Worm (Caenorhabditis elegans) whole organism, L1 larva: ENCODE results near the gene dnj-3.
"Not testable (repeated sequence)": the region's sequence is repeated elsewhere in the genome, so short reads cannot be mapped to it uniquely, and the experiment has no call there.

ENCODE experiments used
- C04F5.9 ChIP-seq: sonication (generic microtip); optimal IDR thresholded peaks from 2 replicates; lab custom pipeline; 2016; ENCODE audit warnings: missing genetic modification characterization, missing compliant biosample characterization
- alr-1 ChIP-seq: fragments of 200-800 bp; sonication (Bioruptor generic); optimal IDR thresholded peaks from 2 replicates; lab custom pipeline; 2018; ENCODE audit warnings: borderline replicate concordance, mild to moderate bottlenecking, missing genetic modification characterization, missing compliant biosample characterization
- efl-1 ChIP-seq, 4 experiments: fragments of 150-350 bp; optimal IDR thresholded peaks in 3 of 4; peaks in 1 of 4; 1 replicate in 1 of 4; 2 replicates in 3 of 4; lab custom pipeline; 2014; ENCODE audit warnings: missing biosample characterization in 2 of 4, missing genetic modification characterization in 2 of 4, missing genetic modification reagents in 2 of 4
- fkh-8 ChIP-seq: sonication (generic microtip); optimal IDR thresholded peaks from 2 replicates; lab custom pipeline; 2016; ENCODE audit warnings: mild to moderate bottlenecking, missing genetic modification characterization, missing compliant biosample characterization
- hlh-4 ChIP-seq: sonication (generic microtip); optimal IDR thresholded peaks from 2 replicates; lab custom pipeline; 2016; ENCODE audit warnings: mild to moderate bottlenecking, missing genetic modification characterization, missing compliant biosample characterization
- lin-35 ChIP-seq, 2 experiments: fragments of 150-350 bp; optimal IDR thresholded peaks; 2 replicates each; lab custom pipeline; 2014; ENCODE audit warnings: missing biosample characterization in 2 of 2, missing genetic modification characterization in 2 of 2, missing genetic modification reagents in 2 of 2
- lsy-2 ChIP-seq, 2 experiments: fragments of 150-350 bp; optimal IDR thresholded peaks; 2 replicates each; lab custom pipeline; 2014; ENCODE audit warnings: missing biosample characterization in 2 of 2, missing genetic modification characterization in 2 of 2
- mdl-1 ChIP-seq, 2 experiments: fragments of 150-350 bp; optimal IDR thresholded peaks; 2 replicates each; lab custom pipeline; 2014 to 2017; ENCODE audit warnings: missing biosample characterization in 2 of 2, missing genetic modification characterization in 2 of 2, inconsistent platforms in 1 of 2
- nhr-19 ChIP-seq: fragments of 200-800 bp; sonication (Bioruptor generic); conservative IDR thresholded peaks from 2 replicates; pipeline ENCODE4 v1.3.6; 2022; ENCODE audit warnings: missing genetic modification characterization, missing compliant biosample characterization
- snpc-4 ChIP-seq: fragments of 150-350 bp; optimal IDR thresholded peaks from 2 replicates; lab custom pipeline; 2014; ENCODE audit warnings: missing biosample characterization, missing genetic modification characterization
- sup-37 ChIP-seq: fragments of 200-800 bp; sonication (Bioruptor generic); optimal IDR thresholded peaks from 2 replicates; lab custom pipeline; 2018; ENCODE audit warnings: mild to moderate bottlenecking, missing genetic modification characterization, missing compliant biosample characterization
- tlp-1 ChIP-seq: fragments of 150-350 bp; optimal IDR thresholded peaks from 2 replicates; lab custom pipeline; 2014; ENCODE audit warnings: missing biosample characterization, missing genetic modification characterization
- unc-130 ChIP-seq: fragments of 150-350 bp; optimal IDR thresholded peaks from 2 replicates; lab custom pipeline; 2017; ENCODE audit warnings: missing biosample characterization, missing genetic modification characterization, inconsistent platforms
- vab-15 ChIP-seq: sonication (generic microtip); optimal IDR thresholded peaks from 2 replicates; lab custom pipeline; 2017; ENCODE audit warnings: missing genotype, mild to moderate bottlenecking, missing genetic modification characterization, missing compliant biosample characterization
- ztf-4 ChIP-seq: fragments of 150-350 bp; optimal IDR thresholded peaks from 2 replicates; lab custom pipeline; 2014; ENCODE audit warnings: missing biosample characterization, missing genetic modification characterization

dnj-3 gene

ce11 chrV:15113992-15114391, 45.5 kb downstream of the dnj-3 start, which contains the start of gene T01G5.6:
TSS of gene T01G5.6 (minus strand) at chrV:15114092.
- no peak for TF ChIP-seq nhr-19 (GFP tag; lab: Robert Waterston, UW)
- no peak for TF ChIP-seq vab-15 (tag; lab: Kevin White, UChicago)
- no peak for TF ChIP-seq lsy-2 (tag; optimal IDR thresholded peaks at IDR 0.05; lab: Kevin White, UChicago)
- TF ChIP-seq snpc-4 (tag; lab: Kevin White, UChicago): no peak
- TF ChIP-seq efl-1 (optimal IDR thresholded peaks at IDR 0.05; lab: Kevin White, UChicago): no peak
- no peak for TF ChIP-seq efl-1 (GFP tag; optimal IDR thresholded peaks at IDR 0.05 in 1 of 2; lab: Kevin White, UChicago)
- TF ChIP-seq tlp-1 (tag; lab: Kevin White, UChicago): no peak
- no peak for TF ChIP-seq hlh-4 (tag; lab: Kevin White, UChicago)
- TF ChIP-seq fkh-8 (tag; lab: Kevin White, UChicago): no peak
- TF ChIP-seq C04F5.9 (tag; lab: Kevin White, UChicago): no peak
- no peak for TF ChIP-seq ztf-4 (tag; lab: Kevin White, UChicago)
- no peak for TF ChIP-seq mdl-1 (tag; optimal IDR thresholded peaks at IDR 0.05; lab: Kevin White, UChicago)
- TF ChIP-seq alr-1 (tag; lab: Kevin White, UChicago): no peak
- TF ChIP-seq unc-130 (tag; lab: Kevin White, UChicago): no peak

- TF ChIP-seq lin-35 (GFP tag; optimal IDR thresholded peaks at IDR 0.05; lab: Kevin White, UChicago); sup-37 (GFP tag; lab: Kevin White, UChicago); C04F5.9 (tag; lab: Kevin White, UChicago): not testable (repeated sequence)
Observed at ce11 chrV:15115968-15116367, 47.5 kb downstream of the dnj-3 start, which contains the start of gene T01G5.8. TSS of gene T01G5.8 (plus strand) at chrV:15116268.
